Fruit fly (Drosophila melanogaster) whole organism, wandering third instar larva: ENCODE measurements around the gene Sfp33A1.
A peak's percentile ranks its signal among the peaks of the same experiment; 100 is the strongest.

Experiments
- Abd-B ChIP-seq: fragments of >200 bp; optimal IDR thresholded peaks from 2 replicates; lab custom pipeline; 2017; ENCODE audit warnings: missing biosample characterization, missing genetic modification characterization
- CG32264 ChIP-seq: fragments of 200-800 bp; sonication (Bioruptor generic); optimal IDR thresholded peaks from 2 replicates; lab custom pipeline; 2016; ENCODE audit warnings: missing biosample characterization, missing genetic modification characterization
- CG9705 ChIP-seq: fragments of 200-800 bp; sonication (Bioruptor generic); optimal IDR thresholded peaks from 2 replicates; lab custom pipeline; 2018; ENCODE audit warnings: missing biosample characterization, mild to moderate bottlenecking, missing genetic modification characterization
- CrebA ChIP-seq: fragments of 200-800 bp; sonication (Bioruptor generic); optimal IDR thresholded peaks from 2 replicates; lab custom pipeline; 2016; ENCODE audit warnings: missing biosample characterization, mild to moderate bottlenecking, missing genetic modification characterization, borderline replicate concordance
- Dfd ChIP-seq: fragments of >200 bp; optimal IDR thresholded peaks from 2 replicates; lab custom pipeline; 2017; ENCODE audit warnings: missing biosample characterization, missing genetic modification characterization
- Dif ChIP-seq: fragments of 200-275, 200-300 bp; sonication (Bioruptor generic); optimal IDR thresholded peaks from 2 replicates; lab custom pipeline; 2018; ENCODE audit warnings: missing biosample characterization, missing genetic modification characterization; ENCODE audit not compliant: partially characterized antibody
- HLH106 ChIP-seq: fragments of 200-800 bp; optimal IDR thresholded peaks from 3 replicates; lab custom pipeline; 2019; ENCODE audit warnings: missing biosample characterization, mild to moderate bottlenecking, missing genetic modification characterization, moderate library complexity
- Hnf4 ChIP-seq: fragments of 200-800 bp; sonication (Bioruptor generic); optimal IDR thresholded peaks from 2 replicates; lab custom pipeline; 2016; ENCODE audit warnings: missing biosample characterization, mild to moderate bottlenecking, missing genetic modification characterization
- Hr78 ChIP-seq: fragments of >200 bp; optimal IDR thresholded peaks from 2 replicates; lab custom pipeline; 2017; ENCODE audit warnings: missing biosample characterization, missing genetic modification characterization
- Hr83 ChIP-seq: fragments of 200-300 bp; sonication (Bioruptor generic); optimal IDR thresholded peaks from 2 replicates; lab custom pipeline; 2016; ENCODE audit warnings: missing biosample characterization, mild to moderate bottlenecking, missing genetic modification characterization, moderate library complexity; ENCODE audit not compliant: poor library complexity, severe bottlenecking
- Jra ChIP-seq: sonication (Bioruptor generic); optimal IDR thresholded peaks from 2 replicates; lab custom pipeline; 2016; ENCODE audit warnings: missing biosample characterization, missing genetic modification characterization
- Myc ChIP-seq: fragments of >200 bp; optimal IDR thresholded peaks from 2 replicates; lab custom pipeline; 2017
- N ChIP-seq: fragments of >200 bp; optimal IDR thresholded peaks from 2 replicates; lab custom pipeline; 2018; ENCODE audit warnings: missing biosample characterization, missing external identifiers, missing genetic modification characterization
- OdsH ChIP-seq: fragments of 200-800 bp; sonication (Bioruptor generic); optimal IDR thresholded peaks from 2 replicates; lab custom pipeline; 2016; ENCODE audit warnings: missing biosample characterization, mild to moderate bottlenecking, missing genetic modification characterization
- Rel ChIP-seq, 2 experiments: fragments of 200-800 bp; sonication (Bioruptor generic) in 1 of 2; optimal IDR thresholded peaks; 2 replicates in 1 of 2; 3 replicates in 1 of 2; lab custom pipeline; 2016 to 2019; ENCODE audit warnings: mild to moderate bottlenecking in 2 of 2, missing biosample characterization in 2 of 2, missing genetic modification characterization in 2 of 2, moderate library complexity in 1 of 2
- Sp1 ChIP-seq: fragments of 200-800 bp; sonication (Bioruptor generic); optimal IDR thresholded peaks from 3 replicates; lab custom pipeline; 2019; ENCODE audit warnings: missing biosample characterization, mild to moderate bottlenecking, missing genetic modification characterization, moderate library complexity
- Vsx2 ChIP-seq: fragments of 200-300, 225-300 bp; sonication (Bioruptor generic); optimal IDR thresholded peaks from 2 replicates; lab custom pipeline; 2018; ENCODE audit warnings: missing biosample characterization, missing genetic modification characterization; ENCODE audit not compliant: partially characterized antibody
- br ChIP-seq: fragments of 200-800 bp; sonication (Bioruptor generic); optimal IDR thresholded peaks from 2 replicates; lab custom pipeline; 2016; ENCODE audit warnings: missing biosample characterization, missing genetic modification characterization
- brk ChIP-seq: fragments of 200-800 bp; sonication (Bioruptor generic); optimal IDR thresholded peaks from 2 replicates; lab custom pipeline; 2016; ENCODE audit warnings: missing biosample characterization, mild to moderate bottlenecking, missing genetic modification characterization
- dl ChIP-seq, 2 experiments: fragments of 175-275, 200-275 bp in 1 of 2; fragments of 200-275 bp in 1 of 2; sonication (Bioruptor generic); optimal IDR thresholded peaks; lab custom pipeline; 2018; ENCODE audit warnings: mild to moderate bottlenecking in 2 of 2, missing biosample characterization in 2 of 2, missing genetic modification characterization in 2 of 2, moderate library complexity in 2 of 2; ENCODE audit not compliant: partially characterized antibody in 2 of 2, insufficient read depth in 1 of 2
- dmrt93B ChIP-seq: fragments of 200-800 bp; sonication (Bioruptor generic); optimal IDR thresholded peaks from 2 replicates; lab custom pipeline; 2018; ENCODE audit warnings: missing biosample characterization, mild to moderate bottlenecking, missing genetic modification characterization
- dsf ChIP-seq: sonication (Bioruptor generic); optimal IDR thresholded peaks from 2 replicates; lab custom pipeline; 2016; ENCODE audit warnings: missing biosample characterization, missing genetic modification characterization, borderline replicate concordance
- ey ChIP-seq: fragments of 200-800 bp; sonication (Bioruptor generic); optimal IDR thresholded peaks from 2 replicates; lab custom pipeline; 2016; ENCODE audit warnings: missing biosample characterization, missing genetic modification characterization
- foxo ChIP-seq, 2 experiments: fragments of 200-800 bp; sonication (Bioruptor generic); optimal IDR thresholded peaks; 2 replicates in 1 of 2; 3 replicates in 1 of 2; lab custom pipeline; 2016 to 2017; ENCODE audit warnings: missing biosample characterization in 2 of 2, missing genetic modification characterization in 2 of 2
- fru ChIP-seq: fragments of 200-800 bp; sonication (Bioruptor generic); optimal IDR thresholded peaks from 3 replicates; lab custom pipeline; 2016; ENCODE audit warnings: missing biosample characterization, mild to moderate bottlenecking, missing genetic modification characterization
- h ChIP-seq: fragments of 200-800 bp; sonication (Bioruptor generic); optimal IDR thresholded peaks from 3 replicates; lab custom pipeline; 2016; ENCODE audit warnings: missing biosample characterization, mild to moderate bottlenecking, missing genetic modification characterization
- jim ChIP-seq: fragments of 175-275, 200-325 bp; sonication (Bioruptor generic); optimal IDR thresholded peaks from 2 replicates; lab custom pipeline; 2016; ENCODE audit warnings: missing biosample characterization, mild to moderate bottlenecking, missing genetic modification characterization
- lola ChIP-seq: fragments of >200 bp; optimal IDR thresholded peaks from 2 replicates; lab custom pipeline; 2017; ENCODE audit warnings: missing biosample characterization, missing genetic modification characterization
- pan ChIP-seq: fragments of >200 bp; optimal IDR thresholded peaks from 2 replicates; lab custom pipeline; 2017
- psq ChIP-seq: fragments of 200-800 bp; sonication (Bioruptor generic); optimal IDR thresholded peaks from 3 replicates; lab custom pipeline; 2017; ENCODE audit warnings: missing biosample characterization, mild to moderate bottlenecking, missing genetic modification characterization, moderate library complexity
- rgr ChIP-seq: fragments of 200-800 bp; sonication (Bioruptor generic); optimal IDR thresholded peaks from 3 replicates; lab custom pipeline; 2016; ENCODE audit warnings: missing biosample characterization, mild to moderate bottlenecking, missing genetic modification characterization
- sage ChIP-seq: fragments of 200-800 bp; sonication (Bioruptor generic); optimal IDR thresholded peaks from 2 replicates; lab custom pipeline; 2016; ENCODE audit warnings: missing biosample characterization, mild to moderate bottlenecking, missing genetic modification characterization
- sv ChIP-seq: fragments of 200-800 bp; sonication (Bioruptor generic); optimal IDR thresholded peaks from 3 replicates; lab custom pipeline; 2016; ENCODE audit warnings: missing biosample characterization, missing genetic modification characterization
- tai ChIP-seq: sonication (Bioruptor generic); optimal IDR thresholded peaks from 2 replicates; lab custom pipeline; 2016; ENCODE audit warnings: missing biosample characterization, missing genetic modification characterization
- usp ChIP-seq: fragments of >200 bp; optimal IDR thresholded peaks from 2 replicates; lab custom pipeline; 2017; ENCODE audit warnings: missing biosample characterization, missing genetic modification characterization
- woc ChIP-seq: sonication (Bioruptor generic); optimal IDR thresholded peaks from 2 replicates; lab custom pipeline; 2016; ENCODE audit warnings: missing biosample characterization, mild to moderate bottlenecking, missing genetic modification characterization

The Sfp33A1 gene

DNA sequence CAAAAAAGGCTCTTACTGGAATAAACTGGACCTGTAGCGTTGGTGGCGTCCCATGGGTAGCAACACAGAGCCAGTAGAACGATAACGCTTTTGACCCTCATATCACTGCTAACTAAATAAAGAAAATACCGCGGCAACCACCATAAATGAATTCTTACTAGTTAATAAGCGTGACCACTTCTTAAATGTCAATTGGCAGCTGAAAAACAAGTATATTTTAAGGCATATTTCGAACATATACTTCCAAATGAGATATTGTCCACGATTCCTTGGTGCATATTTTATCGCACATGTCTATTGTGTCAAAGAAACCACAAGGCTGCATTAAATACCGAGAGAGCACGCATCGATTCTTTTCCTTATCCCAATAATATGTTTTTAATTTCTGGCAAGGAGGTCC is 380 bp downstream of the Sfp33A1 start, which contains the start of gene CG42471:
CG42471 (minus strand) TSS at position 101 of the 400 bp plus-strand sequence.
- no peak for TF ChIP-seq HLH106 (tag; lab: Kevin White, UChicago)
- no peak for TF ChIP-seq Hr83 (GFP tag; lab: Kevin White, UChicago)
- no peak for TF ChIP-seq dsf
- TF ChIP-seq sage: no peak
- TF ChIP-seq Sp1 (GFP tag; lab: Kevin White, UChicago): no peak
- no peak for TF ChIP-seq brk
- no peak for TF ChIP-seq Abd-B (GFP tag; lab: Kevin White, UChicago)
- TF ChIP-seq CrebA: no peak
- no peak for TF ChIP-seq N (GFP tag; lab: Kevin White, UChicago)
- no peak for TF ChIP-seq foxo (GFP tag; optimal IDR thresholded peaks at IDR 0.05; lab: Kevin White, UChicago)
- no peak for TF ChIP-seq ey (GFP tag; lab: Kevin White, UChicago)
- TF ChIP-seq fru: no peak
- TF ChIP-seq br (GFP tag; lab: Kevin White, UChicago): no peak
- no peak for TF ChIP-seq tai (GFP tag; lab: Kevin White, UChicago)
- TF ChIP-seq rgr (GFP tag; lab: Kevin White, UChicago): no peak
- TF ChIP-seq, all 38 proteins: peak for 0

- TF ChIP-seq ey (GFP tag; lab: Kevin White, UChicago) (no peak), Dfd (GFP tag; lab: Kevin White, UChicago) (no peak), psq (no peak), sv (GFP tag; lab: Kevin White, UChicago) (no peak), Rel (GFP tag; optimal IDR thresholded peaks at IDR 0.05; lab: Kevin White, UChicago) (no peak), Rel (tag; optimal IDR thresholded peaks at IDR 0.05; lab: Kevin White, UChicago) (no peak), dmrt93B (GFP tag; lab: Kevin White, UChicago) (no peak), Hr83 (GFP tag; lab: Kevin White, UChicago) (no peak), OdsH (GFP tag; lab: Kevin White, UChicago) (no peak), CG32264 (GFP tag; lab: Kevin White, UChicago) (no peak), fru (no peak), Jra (GFP tag; lab: Kevin White, UChicago) (no peak), tai (GFP tag; lab: Kevin White, UChicago) (no peak)
- TF ChIP-seq, all 38 proteins: peak for 0
Measured at dm6 chr2L:11753455-11753854, 847 bp downstream of the Sfp33A1 start, which contains the start of gene CG42470. CG42470 (minus strand) TSS chr2L:11753555.

- TF ChIP-seq Rel (GFP tag; optimal IDR thresholded peaks at IDR 0.05; lab: Kevin White, UChicago) (no peak), Rel (tag; optimal IDR thresholded peaks at IDR 0.05; lab: Kevin White, UChicago) (peak; percentile 2), woc (GFP tag; lab: Kevin White, UChicago) (no peak), Dif (GFP tag; lab: Kevin White, UChicago) (no peak), sv (GFP tag; lab: Kevin White, UChicago) (no peak), h (GFP tag; lab: Kevin White, UChicago) (peak; percentile 68), CrebA (peak; percentile 42)
Measured at dm6 chr2L:11740595-11740994, 13.7 kb downstream of the Sfp33A1 start.

dm6 chr2L:11738554-11738982 is 15.7 kb downstream of the Sfp33A1 start, which contains the start of gene Vha100-5:
Vha100-5 (plus strand) TSS chr2L:11738948.
- TF ChIP-seq Dif (GFP tag; lab: Kevin White, UChicago) (no peak), lola (no peak), br (GFP tag; lab: Kevin White, UChicago) (no peak), woc (GFP tag; lab: Kevin White, UChicago) (no peak), Vsx2 (peak; percentile 54), jim (GFP tag; lab: Kevin White, UChicago) (no peak), fru (no peak), pan (lab: Kevin White, UChicago) (no peak), Jra (GFP tag; lab: Kevin White, UChicago) (no peak), OdsH (GFP tag; lab: Kevin White, UChicago) (no peak), sv (GFP tag; lab: Kevin White, UChicago) (no peak), h (GFP tag; lab: Kevin White, UChicago) (peak; percentile 10), foxo (GFP tag; optimal IDR thresholded peaks at IDR 0.05; lab: Kevin White, UChicago) (no peak), CG9705 (GFP tag; lab: Kevin White, UChicago) (no peak), Hr78 (GFP tag; lab: Kevin White, UChicago) (no peak), Myc (lab: Kevin White, UChicago) (no peak), Hnf4 (no peak), dl (GFP tag; optimal IDR thresholded peaks at IDR 0.05; lab: Kevin White, UChicago; ENCODE audit: insufficient read depth in 1 of 2, partially characterized antibody in 2 of 2) (no peak), CrebA (no peak), psq (no peak), Rel (GFP tag; optimal IDR thresholded peaks at IDR 0.05; lab: Kevin White, UChicago) (peak; percentile 3), Rel (tag; optimal IDR thresholded peaks at IDR 0.05; lab: Kevin White, UChicago) (no peak), CG32264 (GFP tag; lab: Kevin White, UChicago) (no peak), Abd-B (GFP tag; lab: Kevin White, UChicago) (no peak), dsf (no peak), N (GFP tag; lab: Kevin White, UChicago) (no peak), usp (GFP tag; lab: Kevin White, UChicago) (no peak), sage (no peak)
